Fruit fly (Drosophila melanogaster): ENCODE data around the gene CG8664.
A peak's percentile ranks its signal among the peaks of the same experiment; 100 is the strongest.

The CG8664 gene

dm6 chrX:17293385-17293784 is 10.9 kb upstream of the CG8664 start (continued):
- TF ChIP-seq eg (GFP tag; IDR thresholded peaks at IDR 0.05) (peak; percentile 52; the same call in 1 of the 3 replicates), fd85E (GFP tag; optimal IDR thresholded peaks at IDR 0.05) (no peak), ss (GFP tag; optimal IDR thresholded peaks at IDR 0.05) (no peak), Smox (GFP tag; optimal IDR thresholded peaks at IDR 0.05) (no peak), CG6276 (GFP tag; optimal IDR thresholded peaks at IDR 0.05) (no peak), lz (GFP tag; optimal IDR thresholded peaks at IDR 0.05) (no peak), CG11762 (GFP tag; optimal IDR thresholded peaks at IDR 0.05; ENCODE audit: insufficient read depth) (peak; percentile 10), Eip93F (GFP tag; optimal IDR thresholded peaks at IDR 0.05) (no peak), CG6163 (GFP tag; IDR thresholded peaks at IDR 0.05) (peak; percentile 21; the same call in 1 of the 3 replicates), spab (GFP tag; optimal IDR thresholded peaks at IDR 0.05) (no peak), Blimp-1 (GFP tag; optimal IDR thresholded peaks at IDR 0.05) (no peak), CG8319 (GFP tag; optimal IDR thresholded peaks at IDR 0.05) (no peak), topi (GFP tag; optimal IDR thresholded peaks at IDR 0.05) (peak; percentile 24), Eip75B (GFP tag; optimal IDR thresholded peaks at IDR 0.05) (no peak), CG1621 (tag; optimal IDR thresholded peaks at IDR 0.05) (no peak), salr (GFP tag; optimal IDR thresholded peaks at IDR 0.05) (peak in 1 of 2 experiments; percentile 10), vri (GFP tag; optimal IDR thresholded peaks at IDR 0.05) (no peak), Eip78C (GFP tag) (peak; percentile 78), CG11294 (GFP tag; IDR thresholded peaks at IDR 0.05) (no peak), CG32006 (GFP tag; optimal IDR thresholded peaks at IDR 0.05) (peak; percentile 25), CG10669 (GFP tag; optimal IDR thresholded peaks at IDR 0.05) (peak; percentile 8), Lpt (GFP tag; optimal IDR thresholded peaks at IDR 0.05) (no peak)

DNA sequence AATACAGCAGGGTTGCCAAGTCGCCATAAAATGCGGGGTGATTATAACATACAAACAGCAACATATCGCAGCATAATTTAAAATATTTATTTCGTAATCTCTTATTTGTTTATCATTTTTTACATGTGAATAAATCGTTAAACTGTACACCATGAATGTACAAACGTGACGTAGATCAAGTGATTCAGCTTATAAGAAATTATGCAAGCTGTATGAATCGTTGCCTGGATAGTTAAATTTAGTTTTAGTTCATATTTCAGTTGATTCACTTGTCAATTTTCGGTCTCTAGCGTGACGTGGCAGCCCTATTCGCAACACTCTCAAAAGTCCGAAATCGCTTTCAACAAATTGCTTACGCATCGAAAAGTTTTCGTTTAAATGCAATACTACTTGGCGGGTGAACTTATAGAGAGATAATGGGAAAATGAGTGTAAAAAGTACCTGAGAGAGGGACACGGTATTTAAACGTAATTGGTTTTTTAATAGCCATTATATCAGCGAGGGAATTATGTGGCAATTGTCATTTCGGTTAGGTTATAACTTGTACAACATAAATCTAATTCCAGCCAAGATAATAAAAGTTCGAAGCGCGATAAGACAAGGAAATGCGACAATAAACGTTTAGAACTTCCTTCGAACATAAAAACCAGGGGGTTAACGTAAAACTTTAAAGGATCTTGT is 9.7 kb upstream of the CG8664 start:
- TF ChIP-seq svp (GFP tag) (peak; percentile 85), Sox14 (GFP tag; optimal IDR thresholded peaks at IDR 0.05) (peak; percentile 46), CG6808 (GFP tag; optimal IDR thresholded peaks at IDR 0.05) (peak; percentile 28), Ets96B (tag; optimal IDR thresholded peaks at IDR 0.05) (no peak), dac (GFP tag; optimal IDR thresholded peaks at IDR 0.05) (no peak), pdm3 (GFP tag; optimal IDR thresholded peaks at IDR 0.05) (peak; percentile 64), Hr39 (GFP tag; optimal IDR thresholded peaks at IDR 0.05) (peak; percentile 71), CG11294 (GFP tag; IDR thresholded peaks at IDR 0.05) (no peak), CG15336 (GFP tag; IDR thresholded peaks at IDR 0.05) (peak; percentile 67), OdsH (GFP tag; optimal IDR thresholded peaks at IDR 0.05) (peak; percentile 69), CG7368 (GFP tag; optimal IDR thresholded peaks at IDR 0.05) (peak; percentile 33), esn (GFP tag; optimal IDR thresholded peaks at IDR 0.05) (peak; percentile 80), CG32006 (GFP tag; optimal IDR thresholded peaks at IDR 0.05) (no peak), CG10631 (GFP tag; optimal IDR thresholded peaks at IDR 0.05) (peak; percentile 8), CG3032 (tag; optimal IDR thresholded peaks at IDR 0.05) (peak; percentile 21), CG6163 (GFP tag; IDR thresholded peaks at IDR 0.05) (0 out of 3 replicates have a peak, but pooled peaks have one; percentile 48), Gug (GFP tag; IDR thresholded peaks at IDR 0.05) (no peak), topi (GFP tag; optimal IDR thresholded peaks at IDR 0.05) (peak; percentile 79), Eip75B (GFP tag; optimal IDR thresholded peaks at IDR 0.05) (peak; percentile 69), Blimp-1 (GFP tag; optimal IDR thresholded peaks at IDR 0.05) (peak; percentile 46), CG9139 (GFP tag; optimal IDR thresholded peaks at IDR 0.05) (no peak), CG8119 (GFP tag; IDR thresholded peaks at IDR 0.05) (peak; percentile 62; the same call in 2 of the 3 replicates), CG8632 (GFP tag; optimal IDR thresholded peaks at IDR 0.05) (peak; percentile 62), Lpt (GFP tag; optimal IDR thresholded peaks at IDR 0.05) (peak; percentile 6), Ets21C (GFP tag; optimal IDR thresholded peaks at IDR 0.05) (peak; percentile 55), CG6854 (GFP tag; optimal IDR thresholded peaks at IDR 0.05) (no peak), CG3919 (GFP tag; optimal IDR thresholded peaks at IDR 0.05) (peak; percentile 66), Met (GFP tag; optimal IDR thresholded peaks at IDR 0.05) (peak; percentile 81), CG16779 (tag; optimal IDR thresholded peaks at IDR 0.05) (no peak), CG1621 (tag; optimal IDR thresholded peaks at IDR 0.05) (no peak), Hr38 (GFP tag; optimal IDR thresholded peaks at IDR 0.05) (no peak), CG34406 (GFP tag; optimal IDR thresholded peaks at IDR 0.05) (peak; percentile 78), ss (GFP tag; optimal IDR thresholded peaks at IDR 0.05) (peak in 1 of 2 experiments; percentile 15), lz (GFP tag; optimal IDR thresholded peaks at IDR 0.05) (peak; percentile 75), CG4318 (GFP tag; optimal IDR thresholded peaks at IDR 0.05) (peak; percentile 27), cyc (GFP tag; optimal IDR thresholded peaks at IDR 0.05) (peak; percentile 62)

Data from whole organism, prepupa.